Worm (Caenorhabditis elegans) whole organism, L1 larva: Measurements from ENCODE around the gene Y97E10AR.8.

ENCODE experiments used
- ama-1 ChIP-seq: fragments of 150-350 bp; optimal IDR thresholded peaks from 2 replicates; lab custom pipeline; 2014
- fos-1 ChIP-seq: fragments of 150-350 bp; optimal IDR thresholded peaks from 2 replicates; lab custom pipeline; 2014; ENCODE audit warnings: missing biosample characterization, missing genetic modification characterization
- hlh-4 ChIP-seq: sonication (generic microtip); optimal IDR thresholded peaks from 2 replicates; lab custom pipeline; 2016; ENCODE audit warnings: mild to moderate bottlenecking, missing genetic modification characterization, missing compliant biosample characterization
- lin-39 ChIP-seq: fragments of 150-350 bp; optimal IDR thresholded peaks from 2 replicates; lab custom pipeline; 2014; ENCODE audit warnings: missing biosample characterization, missing genetic modification reagents, missing genetic modification characterization
- nhr-28 ChIP-seq: fragments of 150-350 bp; optimal IDR thresholded peaks from 2 replicates; lab custom pipeline; 2014; ENCODE audit warnings: missing biosample characterization, missing genetic modification characterization
- pag-3 ChIP-seq: sonication (generic microtip); optimal IDR thresholded peaks from 2 replicates; lab custom pipeline; 2017; ENCODE audit warnings: missing genetic modification characterization, mild to moderate bottlenecking, missing compliant biosample characterization, antibody characterized with exemption, borderline replicate concordance; ENCODE audit not compliant: insufficient read depth
- unc-62 ChIP-seq: fragments of 150-350 bp; optimal IDR thresholded peaks from 2 replicates; lab custom pipeline; 2014; ENCODE audit warnings: missing biosample characterization, missing genetic modification reagents, missing genetic modification characterization
- zag-1 ChIP-seq: fragments of 150-350 bp; optimal IDR thresholded peaks from 2 replicates; lab custom pipeline; 2014; ENCODE audit warnings: missing biosample characterization, missing genetic modification characterization

DNA sequence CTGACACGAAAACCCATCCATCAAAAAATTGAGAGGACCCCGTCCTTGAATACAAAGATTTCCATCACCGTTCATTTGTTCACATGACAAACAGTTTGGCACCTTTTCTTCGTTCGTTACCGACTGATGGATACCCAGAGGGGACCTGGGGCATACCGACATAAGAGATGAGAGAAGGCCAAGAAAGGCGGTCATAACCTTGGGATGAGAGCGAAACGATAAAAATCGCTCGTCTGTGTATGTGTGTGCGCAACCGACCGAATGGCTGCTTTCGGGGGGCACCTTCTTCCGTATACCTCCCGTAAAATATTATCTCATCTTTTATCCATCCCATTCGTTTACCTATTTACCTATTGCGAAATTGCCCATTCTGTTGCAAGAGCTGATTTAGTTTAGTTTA is 39.9 kb downstream of the Y97E10AR.8 start:
- no peak for TF ChIP-seq hlh-4
- TF ChIP-seq pag-3 (tag; lab: Kevin White, UChicago): no peak
- no peak for TF ChIP-seq lin-39
- TF ChIP-seq unc-62 (GFP tag; lab: Kevin White, UChicago): no peak
- TF ChIP-seq ama-1 (lab: Kevin White, UChicago): no peak
- TF ChIP-seq zag-1 (tag; lab: Kevin White, UChicago): no peak
- TF ChIP-seq nhr-28 (tag; lab: Kevin White, UChicago): no peak
- no peak for TF ChIP-seq fos-1 (tag; lab: Kevin White, UChicago)
